Worm (Caenorhabditis elegans): ENCODE results near the gene T01B7.5.

ce11 chrII:8730960-8731693 is 14.5 kb downstream of the T01B7.5 start:
- TF ChIP-seq flh-1 (GFP tag; optimal IDR thresholded peaks at IDR 0.05), result no peak
- TF ChIP-seq ceh-39 (tag; optimal IDR thresholded peaks at IDR 0.05), result no peak
- no peak for TF ChIP-seq nhr-237 (tag; optimal IDR thresholded peaks at IDR 0.05)
- TF ChIP-seq mls-2 (tag; optimal IDR thresholded peaks at IDR 0.05), result no peak
- TF ChIP-seq elt-1 (tag; optimal IDR thresholded peaks at IDR 0.05; ENCODE audit: borderline replicate concordance, insufficient read depth), result no peak
- TF ChIP-seq unc-39 (tag; optimal IDR thresholded peaks at IDR 0.05), result no peak
- TF ChIP-seq hlh-1 (tag; optimal IDR thresholded peaks at IDR 0.05), result no peak
- TF ChIP-seq elt-3 (tag; optimal IDR thresholded peaks at IDR 0.05), result no peak
- TF ChIP-seq nhr-28 (tag; optimal IDR thresholded peaks at IDR 0.05), result no peak

All from whole organism, mixed stage, embryonic.